Worm (Caenorhabditis elegans) whole organism, L4/young adult: ENCODE data around the gene R11D1.1.
A peak's percentile ranks its signal among the peaks of the same experiment; 100 is the strongest.

Experiments used
- W03F9.2 ChIP-seq: fragments of 150-350 bp; optimal IDR thresholded peaks from 2 replicates; lab custom pipeline; 2014; ENCODE audit warnings: missing biosample characterization, missing genetic modification characterization
- dao-5 ChIP-seq: sonication (generic microtip); optimal IDR thresholded peaks from 2 replicates; lab custom pipeline; 2016; ENCODE audit warnings: missing genotype, missing genetic modification characterization, moderate library complexity, missing compliant biosample characterization
- him-1 ChIP-seq: sonication (generic microtip); optimal IDR thresholded peaks from 2 replicates; lab custom pipeline; 2016; ENCODE audit warnings: missing genotype, missing genetic modification reagents, missing genetic modification characterization, missing compliant biosample characterization

The R11D1.1 gene

DNA sequence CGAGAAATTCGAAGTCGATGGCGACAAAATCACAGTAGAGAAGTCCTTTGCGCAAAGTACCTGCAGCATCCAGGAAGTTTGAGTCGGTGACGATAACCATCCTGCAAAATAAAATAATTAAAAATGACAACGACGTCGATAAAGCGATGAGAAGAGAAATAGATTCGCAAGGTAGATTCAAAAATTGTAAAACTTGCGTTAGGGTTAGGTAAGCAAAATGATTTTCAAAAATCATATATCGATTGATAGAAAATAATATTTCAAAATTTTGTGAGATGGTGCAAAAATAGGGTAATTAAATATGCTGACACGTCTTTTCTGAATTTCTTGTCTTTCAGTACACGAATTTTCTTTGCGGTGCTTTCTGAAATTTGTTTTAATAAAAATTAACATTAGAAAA, 9.0 kb upstream of the R11D1.1 start, which contains the start of gene parn-1:
Gene parn-1 (minus strand): TSS at position 101 of the 400 bp plus-strand sequence.
- TF ChIP-seq dao-5 (tag; lab: Kevin White, UChicago) (no peak), him-1 (tag; lab: Kevin White, UChicago) (no peak), W03F9.2 (tag; lab: Kevin White, UChicago) (no peak)

DNA sequence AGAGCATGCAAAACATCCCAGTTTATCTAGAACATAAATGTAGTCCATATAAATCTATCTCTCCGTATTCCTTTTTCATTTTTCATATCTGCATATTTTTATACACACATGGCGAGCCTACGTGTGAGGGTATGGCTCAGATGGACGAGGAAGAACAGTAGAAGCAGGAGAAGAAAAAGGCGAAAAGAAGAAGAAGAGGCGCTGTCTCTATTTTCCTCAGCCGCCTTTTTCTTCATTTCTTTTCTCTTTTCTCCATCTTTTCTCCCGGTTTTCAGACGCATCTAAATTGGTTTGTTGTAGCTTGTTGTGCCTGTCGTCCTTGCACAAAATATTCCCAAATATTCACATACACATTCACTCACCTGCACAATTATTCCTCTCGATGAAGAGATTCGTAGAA, 8.2 kb upstream of the R11D1.1 start, which contains the start of gene K10C8.4:
Gene K10C8.4 (plus strand): TSS at position 301 of the 400 bp plus-strand sequence.
- TF ChIP-seq him-1 (tag; lab: Kevin White, UChicago), result no peak
- TF ChIP-seq W03F9.2 (tag; lab: Kevin White, UChicago), result no peak
- TF ChIP-seq dao-5 (tag; lab: Kevin White, UChicago), result no peak

DNA sequence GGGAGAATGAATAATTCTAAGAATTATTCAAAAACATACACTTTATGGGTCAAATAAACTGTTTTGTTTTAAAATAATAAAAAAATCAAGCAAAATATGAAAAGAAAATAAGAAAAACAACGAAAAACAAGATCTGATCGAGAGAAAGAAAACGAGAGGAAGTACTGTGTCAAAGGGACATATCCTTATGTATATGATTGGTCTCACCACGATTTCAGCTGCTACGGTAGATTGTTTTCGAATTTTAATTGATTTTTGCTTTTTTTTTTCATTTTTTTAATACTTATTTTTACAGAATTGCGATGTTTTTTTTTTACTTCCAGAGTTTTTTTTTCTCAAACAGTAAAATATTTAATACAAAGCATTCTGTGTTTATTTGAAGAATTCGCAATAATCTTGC, 7.4 kb upstream of the R11D1.1 start:
- TF ChIP-seq dao-5 (tag; lab: Kevin White, UChicago) (no peak), W03F9.2 (tag; lab: Kevin White, UChicago) (peak; percentile 62)

DNA sequence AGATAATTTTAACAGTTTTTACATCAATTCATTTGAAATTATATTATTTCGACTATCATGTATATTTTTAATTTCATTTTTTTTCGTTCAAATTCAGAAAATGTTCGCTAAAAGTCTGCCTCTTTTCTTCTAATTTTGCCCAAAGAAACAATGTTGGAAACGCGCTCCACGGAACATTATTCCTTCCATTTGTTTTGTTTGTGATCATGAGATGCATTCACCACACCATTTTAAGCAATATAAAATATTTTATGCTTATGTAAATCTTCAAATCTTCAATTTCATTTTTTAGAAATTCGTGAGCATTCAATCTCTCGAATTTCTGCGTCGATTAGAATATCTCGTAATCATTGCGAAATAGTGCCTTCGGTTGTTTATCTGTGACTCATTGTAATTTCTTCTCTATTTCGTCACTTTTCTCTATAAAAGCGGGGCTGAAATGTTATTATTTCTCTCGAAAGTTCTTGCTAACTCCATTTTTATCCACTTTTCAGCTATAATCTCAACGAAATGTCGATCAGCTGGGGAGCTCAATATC, 6.7 kb upstream of the R11D1.1 start, which contains the start of gene istr-1:
Gene istr-1 (plus strand): TSS at position 495 of the 538 bp plus-strand sequence.
- TF ChIP-seq him-1 (tag; lab: Kevin White, UChicago) (no peak), W03F9.2 (tag; lab: Kevin White, UChicago) (no peak), dao-5 (tag; lab: Kevin White, UChicago) (no peak)

DNA sequence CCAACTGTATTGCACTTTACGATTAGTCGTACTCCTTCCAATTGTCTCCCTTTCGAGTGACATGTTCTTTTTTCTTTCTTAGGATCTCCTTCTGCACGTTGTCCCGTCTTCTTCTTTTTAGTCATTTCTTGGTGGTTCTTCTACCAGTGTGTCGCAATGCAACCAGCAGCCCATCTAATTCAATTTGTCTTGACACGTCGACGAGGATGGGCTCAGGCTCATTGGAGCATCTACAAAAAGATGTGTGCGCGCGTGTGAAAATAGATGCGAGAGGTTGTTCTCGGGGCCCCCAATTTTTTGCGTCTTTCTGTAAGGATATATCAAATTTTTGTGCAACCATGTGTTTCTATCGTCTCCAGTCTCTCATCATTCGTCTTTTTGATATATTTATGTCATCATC, 2.6 kb upstream of the R11D1.1 start:
- no peak for TF ChIP-seq dao-5 (tag; lab: Kevin White, UChicago)
- no peak for TF ChIP-seq him-1 (tag; lab: Kevin White, UChicago)
- no peak for TF ChIP-seq W03F9.2 (tag; lab: Kevin White, UChicago)

DNA sequence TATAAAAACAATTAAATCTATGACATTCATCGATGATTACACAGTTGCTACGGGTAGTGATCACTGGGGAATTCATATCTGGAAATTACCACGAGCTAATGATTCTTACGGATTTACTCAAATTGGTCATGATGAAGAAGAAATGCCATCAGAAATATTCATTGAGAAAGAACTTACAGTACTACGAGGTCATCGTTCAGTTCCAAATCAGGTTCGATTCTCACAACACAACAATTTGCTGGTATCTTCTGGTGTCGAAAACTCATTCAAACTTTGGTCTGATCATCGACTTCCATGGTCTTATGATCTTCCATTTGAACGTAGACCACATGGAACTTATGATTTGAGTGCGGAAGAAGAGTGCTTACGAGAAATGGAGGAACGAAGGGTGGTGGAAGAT, 2.3 kb downstream of the R11D1.1 start:
- TF ChIP-seq him-1 (tag; lab: Kevin White, UChicago) (no peak), W03F9.2 (tag; lab: Kevin White, UChicago) (no peak), dao-5 (tag; lab: Kevin White, UChicago) (no peak)

DNA sequence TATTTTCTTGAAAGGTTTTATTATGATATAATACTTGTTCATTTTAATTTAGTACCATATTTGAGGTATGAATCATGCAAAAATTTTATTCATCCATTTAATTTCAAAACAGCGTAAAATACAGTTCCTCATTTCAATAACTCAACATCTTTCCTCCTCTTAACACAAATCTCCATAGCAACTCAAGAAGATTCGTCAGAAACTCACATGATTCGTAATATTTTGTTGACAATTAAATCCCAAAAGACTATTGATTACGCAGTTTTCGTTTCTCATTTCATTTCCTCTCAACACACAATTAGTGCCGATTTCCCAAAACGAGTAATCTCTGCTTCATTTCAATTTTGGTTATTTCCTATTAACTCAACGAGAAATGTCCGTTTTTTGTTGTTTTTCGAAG, 4.1 kb downstream of the R11D1.1 start, which contains the start of gene R11D1.2:
Gene R11D1.2 (plus strand): TSS at position 301 of the 400 bp plus-strand sequence.
- no peak for TF ChIP-seq him-1 (tag; lab: Kevin White, UChicago)

DNA sequence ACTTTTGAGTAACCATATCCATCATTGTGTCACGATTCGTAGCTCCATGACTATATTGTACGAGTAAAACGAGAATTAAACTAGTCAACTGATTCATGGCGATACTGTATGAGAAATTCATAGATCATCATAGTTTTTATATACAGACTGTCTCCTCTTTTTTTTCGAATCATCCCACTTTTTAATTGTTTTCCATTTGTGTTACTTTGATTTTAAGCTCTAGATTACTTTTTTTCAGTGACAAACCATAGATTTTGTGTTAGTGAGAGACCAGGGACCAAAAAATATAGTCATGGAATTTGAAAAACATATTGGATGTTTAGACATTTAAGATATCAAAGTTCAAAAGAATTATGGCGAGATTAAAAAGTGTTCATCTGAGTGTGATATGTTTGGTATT, 7.8 kb downstream of the R11D1.1 start, which contains the start of gene R11D1.3:
Gene R11D1.3 (minus strand): TSS at position 101 of the 400 bp plus-strand sequence.
- TF ChIP-seq him-1 (tag; lab: Kevin White, UChicago), result no peak
- no peak for TF ChIP-seq dao-5 (tag; lab: Kevin White, UChicago)
- no peak for TF ChIP-seq W03F9.2 (tag; lab: Kevin White, UChicago)

DNA sequence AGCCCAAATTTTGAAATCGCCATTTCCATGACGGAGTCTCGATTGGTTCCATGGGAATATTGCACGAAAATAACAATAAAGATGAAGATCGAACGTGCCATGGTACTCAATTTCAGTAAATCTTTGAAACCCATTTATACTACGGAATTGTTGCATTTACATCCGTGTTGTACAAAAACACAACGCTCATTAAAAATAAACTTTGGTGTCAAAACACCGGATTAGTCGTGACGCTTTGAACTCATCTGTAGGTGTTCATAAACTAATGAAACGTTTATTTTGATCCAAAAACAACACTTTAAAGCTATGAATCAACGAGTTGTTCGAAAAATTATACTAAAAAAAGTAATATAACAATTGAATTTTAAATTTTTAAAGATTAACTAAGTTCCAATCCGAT, 9.9 kb downstream of the R11D1.1 start, which contains the start of gene R11D1.4:
Gene R11D1.4 (minus strand): TSS at position 101 of the 400 bp plus-strand sequence.
- no peak for TF ChIP-seq him-1 (tag; lab: Kevin White, UChicago)
- no peak for TF ChIP-seq W03F9.2 (tag; lab: Kevin White, UChicago)
- no peak for TF ChIP-seq dao-5 (tag; lab: Kevin White, UChicago)

DNA sequence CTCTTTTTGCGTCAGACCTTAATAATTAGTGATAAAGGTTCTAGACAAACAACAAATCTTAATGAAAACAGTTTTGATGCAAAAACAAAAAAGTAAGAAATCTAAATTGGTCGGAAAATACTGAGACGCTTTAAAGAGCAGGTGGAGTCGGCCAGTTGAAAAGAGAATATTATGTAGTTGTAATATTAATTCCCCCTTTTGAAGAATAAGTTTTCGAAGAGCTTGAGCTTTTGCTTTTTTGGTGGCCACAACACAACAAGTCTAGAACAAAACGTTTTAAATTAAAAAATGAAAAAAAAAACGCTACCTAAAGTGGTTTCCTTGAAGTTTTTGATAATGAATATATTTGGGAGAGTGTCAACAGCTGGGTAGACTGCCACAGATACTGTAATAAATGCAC, 12.3 kb downstream of the R11D1.1 start, which contains the start of gene str-178:
Gene str-178 (minus strand): TSS at position 101 of the 400 bp plus-strand sequence.
- TF ChIP-seq him-1 (tag; lab: Kevin White, UChicago) (no peak), dao-5 (tag; lab: Kevin White, UChicago) (no peak), W03F9.2 (tag; lab: Kevin White, UChicago) (no peak)

DNA sequence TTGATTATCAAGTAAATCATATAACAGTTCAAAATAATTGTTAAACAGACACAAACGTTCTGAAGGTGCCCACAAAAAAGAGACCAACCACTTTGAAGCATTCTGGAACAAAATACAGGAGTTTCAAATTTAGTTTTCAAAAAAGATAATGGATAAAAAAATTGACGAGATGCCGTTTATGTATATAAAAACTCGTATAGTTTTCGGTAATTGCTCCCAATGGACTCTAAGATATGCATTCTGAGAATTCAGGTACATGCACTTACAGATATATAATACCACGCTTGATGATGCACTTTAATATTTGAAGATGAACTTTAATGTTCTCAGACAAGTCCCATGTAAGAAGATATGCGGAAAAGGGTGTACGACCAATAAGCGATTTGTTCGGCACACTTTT, 14.4 kb downstream of the R11D1.1 start, which contains the start of gene str-181:
Gene str-181 (minus strand): TSS at position 101 of the 400 bp plus-strand sequence.
- TF ChIP-seq him-1 (tag; lab: Kevin White, UChicago) (no peak), W03F9.2 (tag; lab: Kevin White, UChicago) (no peak), dao-5 (tag; lab: Kevin White, UChicago) (no peak)

DNA sequence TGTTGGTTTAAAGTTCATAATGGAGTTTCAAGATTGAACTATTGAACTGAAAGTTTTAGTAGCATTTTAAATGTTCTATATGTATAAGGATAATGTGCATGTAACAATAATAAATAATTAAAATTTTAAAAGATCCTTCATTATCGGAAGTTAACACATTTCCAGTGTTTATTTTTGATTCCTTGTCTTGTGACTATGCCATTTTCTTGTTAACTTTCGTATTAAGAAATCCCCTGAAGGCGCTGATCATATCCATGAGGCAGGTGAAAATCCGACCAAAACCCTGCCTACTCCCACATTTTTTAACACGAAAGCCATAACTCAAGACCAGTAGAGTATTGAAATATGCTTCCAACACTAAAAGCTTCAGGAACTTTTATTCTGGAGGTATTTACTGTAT, 15.5 kb downstream of the R11D1.1 start, which contains the start of gene R11D1.7:
Gene R11D1.7 (plus strand): TSS at position 301 of the 400 bp plus-strand sequence.
- TF ChIP-seq dao-5 (tag; lab: Kevin White, UChicago) (no peak), W03F9.2 (tag; lab: Kevin White, UChicago) (no peak), him-1 (tag; lab: Kevin White, UChicago) (no peak)

DNA sequence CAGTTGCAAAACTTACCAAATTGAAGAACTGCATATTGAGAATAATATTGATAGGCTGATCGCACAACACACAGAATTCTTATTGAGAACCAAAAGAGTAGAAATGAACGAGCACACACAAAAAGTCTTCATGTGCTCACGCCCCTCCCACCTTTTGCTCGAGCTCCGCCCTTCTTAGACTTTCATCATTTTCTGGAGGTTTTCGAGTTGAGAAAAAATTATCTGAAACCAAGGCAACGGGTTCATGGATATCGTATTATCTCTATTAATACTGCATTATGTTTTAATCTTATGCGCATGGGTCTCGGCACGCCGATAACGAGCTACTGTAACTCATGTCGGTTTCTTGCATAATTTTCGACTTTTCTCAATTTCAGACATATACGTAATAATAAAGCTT, 21.7 kb downstream of the R11D1.1 start, which contains the start of gene R11D1.12:
Gene R11D1.12 (minus strand): TSS at position 101 of the 400 bp plus-strand sequence.
- TF ChIP-seq dao-5 (tag; lab: Kevin White, UChicago) (no peak), W03F9.2 (tag; lab: Kevin White, UChicago) (no peak), him-1 (tag; lab: Kevin White, UChicago) (no peak)
